Fruit fly (Drosophila melanogaster): ENCODE data around the gene CG11523.

Gene CG11523

DNA sequence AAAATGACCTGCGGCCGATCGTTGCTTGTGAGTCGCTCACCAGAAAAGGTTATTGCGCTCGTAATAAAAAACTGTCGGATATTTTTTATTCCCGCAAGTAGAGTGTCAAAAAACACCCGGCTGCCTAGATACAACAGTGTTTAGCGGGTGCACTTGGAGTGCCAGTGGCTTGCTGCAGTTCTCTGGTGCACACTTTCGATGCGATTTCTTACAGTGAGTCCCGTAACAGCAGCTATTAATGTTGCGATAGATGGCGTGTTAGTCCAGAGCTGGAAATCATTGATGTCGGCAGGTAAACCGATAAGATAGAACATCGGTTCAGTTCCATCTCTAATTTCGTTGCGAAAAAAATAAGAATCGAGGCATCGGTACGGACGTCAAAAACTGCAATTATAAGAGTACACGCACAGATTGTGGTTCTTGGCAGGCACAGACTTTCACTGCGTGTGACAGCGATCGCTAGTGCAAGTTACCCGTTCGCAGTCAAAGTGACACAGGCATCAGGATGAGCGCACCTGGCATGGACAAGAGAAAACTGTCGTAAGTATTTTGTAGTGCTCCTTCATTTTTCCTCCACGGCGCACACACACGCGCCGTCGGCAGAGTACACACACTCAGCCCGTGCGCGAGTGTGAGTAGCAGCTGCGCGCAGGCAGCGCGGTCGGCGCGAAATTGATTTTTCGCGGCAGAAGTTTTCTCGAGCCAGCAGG is 924 bp upstream of the CG11523 start, which contains the start of gene Csp (continued):
- no peak for TF ChIP-seq seq (GFP tag; IDR thresholded peaks at IDR 0.05)
- peak; percentile 2 for TF ChIP-seq unpg (GFP tag; optimal IDR thresholded peaks at IDR 0.05)
- TF ChIP-seq Doc3 (GFP tag; IDR thresholded peaks at IDR 0.05; ENCODE audit: partially characterized antibody), result 0 out of 3 replicates have a peak, but pooled peaks have one; percentile 11
- no peak for TF ChIP-seq CG17612 (GFP tag; IDR thresholded peaks at IDR 0.05)
- peak; percentile 32 for TF ChIP-seq CG3995 (GFP tag; optimal IDR thresholded peaks at IDR 0.05)
- TF ChIP-seq hth (optimal IDR thresholded peaks at IDR 0.05), result no peak
- TF ChIP-seq CG8359 (GFP tag; optimal IDR thresholded peaks at IDR 0.05; ENCODE audit: borderline replicate concordance), result peak; percentile 21
- TF ChIP-seq CG14710 (tag; optimal IDR thresholded peaks at IDR 0.05), result peak; percentile 69
- TF ChIP-seq her (GFP tag; optimal IDR thresholded peaks at IDR 0.05), result peak; percentile 25
- TF ChIP-seq pfk (GFP tag; optimal IDR thresholded peaks at IDR 0.05), result peak; percentile 18
- peak; percentile 48 for TF ChIP-seq zen (tag; optimal IDR thresholded peaks at IDR 0.05)
- no peak for TF ChIP-seq CG18599 (GFP tag; optimal IDR thresholded peaks at IDR 0.05)
- peak; percentile 44 for TF ChIP-seq CG10543 (GFP tag; optimal IDR thresholded peaks at IDR 0.05)
- TF ChIP-seq run (tag; optimal IDR thresholded peaks at IDR 0.05), result peak; percentile 7
- peak; percentile 68 for TF ChIP-seq amos (GFP tag; IDR thresholded peaks at IDR 0.05; ENCODE audit: partially characterized antibody)
- no peak for TF ChIP-seq esg (GFP tag; conservative IDR thresholded peaks at IDR 0.05)
- peak in 1 of 2 experiments; percentile 8 for TF ChIP-seq dpn (GFP tag; optimal IDR thresholded peaks at IDR 0.05)
- peak; percentile 64; the same call in 3 of the 4 replicates for TF ChIP-seq Dll (GFP tag; IDR thresholded peaks at IDR 0.05; ENCODE audit: partially characterized antibody)
- no peak for TF ChIP-seq Nf-YA (GFP tag; IDR thresholded peaks at IDR 0.05)
- TF ChIP-seq Trl (optimal IDR thresholded peaks at IDR 0.05), result no peak
- TF ChIP-seq Trl (GFP tag; optimal IDR thresholded peaks at IDR 0.05), result no peak
- peak; percentile 67 for TF ChIP-seq CG8290 (GFP tag; optimal IDR thresholded peaks at IDR 0.05)
- TF ChIP-seq CG8290 (tag; optimal IDR thresholded peaks at IDR 0.05), result peak; percentile 40 to 65
- peak; percentile 45; the same call in 1 of the 2 replicates for TF ChIP-seq vvl (GFP tag; IDR thresholded peaks at IDR 0.05)
- no peak for TF ChIP-seq ken (GFP tag; IDR thresholded peaks at IDR 0.05)
- no peak for TF ChIP-seq CG14965 (GFP tag; optimal IDR thresholded peaks at IDR 0.05; ENCODE audit: borderline replicate concordance)
- no peak for TF ChIP-seq bowl (GFP tag; IDR thresholded peaks at IDR 0.05)
- TF ChIP-seq CG4424 (GFP tag; optimal IDR thresholded peaks at IDR 0.05), result no peak
- TF ChIP-seq CG1603 (tag; optimal IDR thresholded peaks at IDR 0.05), result peak; percentile 84
- TF ChIP-seq unc-4 (GFP tag; IDR thresholded peaks at IDR 0.05; ENCODE audit: partially characterized antibody), result peak; percentile 56
- TF ChIP-seq Fer1 (GFP tag; optimal IDR thresholded peaks at IDR 0.05), result peak; percentile 44
- no peak for TF ChIP-seq Asciz (GFP tag; optimal IDR thresholded peaks at IDR 0.05)
- TF ChIP-seq CG8388 (GFP tag; optimal IDR thresholded peaks at IDR 0.05), result peak; percentile 27
- TF ChIP-seq CG17359 (tag; optimal IDR thresholded peaks at IDR 0.05), result no peak
- no peak for TF ChIP-seq D (optimal IDR thresholded peaks at IDR 0.05)
- no peak for TF ChIP-seq D (GFP tag; optimal IDR thresholded peaks at IDR 0.05)
- peak; percentile 45; the same call in 1 of the 2 replicates for TF ChIP-seq NFAT (GFP tag; IDR thresholded peaks at IDR 0.05)
- TF ChIP-seq Doc2 (GFP tag; IDR thresholded peaks at IDR 0.05), result no peak
- TF ChIP-seq wdn (GFP tag; IDR thresholded peaks at IDR 0.05), result no peak
- no peak for TF ChIP-seq CG7745 (tag; optimal IDR thresholded peaks at IDR 0.05)
- TF ChIP-seq pnt (GFP tag; optimal IDR thresholded peaks at IDR 0.05), result no peak
- peak; percentile 96 for TF ChIP-seq Adf1 (GFP tag; IDR thresholded peaks at IDR 0.05)
- TF ChIP-seq zfh2 (GFP tag; optimal IDR thresholded peaks at IDR 0.05), result peak; percentile 12
- TF ChIP-seq Antp (GFP tag; optimal IDR thresholded peaks at IDR 0.05), result peak; percentile 21
- no peak for TF ChIP-seq dimm (GFP tag; IDR thresholded peaks at IDR 0.05)
- TF ChIP-seq E2f2 (GFP tag; IDR thresholded peaks at IDR 0.05), result peak; percentile 10; the same call in 1 of the 2 replicates
- peak; percentile 44 for TF ChIP-seq CG3281 (GFP tag; optimal IDR thresholded peaks at IDR 0.05)
- TF ChIP-seq mld (GFP tag; IDR thresholded peaks at IDR 0.05; ENCODE audit: partially characterized antibody), result no peak
- TF ChIP-seq gcm2 (GFP tag; optimal IDR thresholded peaks at IDR 0.05), result no peak
- TF ChIP-seq CG12071 (GFP tag; optimal IDR thresholded peaks at IDR 0.05), result no peak

Measured in whole organism, embryonic.